Fruit fly (Drosophila melanogaster) whole organism, embryonic: ENCODE results near the gene RpS12.
A peak's percentile ranks its signal among the peaks of the same experiment; 100 is the strongest.

Experiments
- Ada2b ChIP-seq: fragments of 200-800 bp; sonication (Bioruptor generic); IDR thresholded peaks from 2 replicates; pipeline ENCODE4 v1.3.6; 2022; ENCODE audit warnings: missing biosample characterization, missing genetic modification characterization
- B-H2 ChIP-seq: fragments of 200-800 bp; sonication (Bioruptor generic); optimal IDR thresholded peaks from 2 replicates; lab custom pipeline; 2018; ENCODE audit warnings: missing biosample characterization, mild to moderate bottlenecking, missing genetic modification characterization
- C15 ChIP-seq: fragments of 200-800 bp; sonication (Bioruptor generic); IDR thresholded peaks from 3 replicates; pipeline ENCODE4 v1.3.6; 2022; ENCODE audit warnings: missing biosample characterization, missing genetic modification characterization
- CG10209 ChIP-seq: fragments of 200-800 bp; sonication (Bioruptor generic); optimal IDR thresholded peaks from 3 replicates; lab custom pipeline; 2017; ENCODE audit warnings: missing biosample characterization, mild to moderate bottlenecking, missing genetic modification characterization, missing genetic modification reagents
- CG10979 ChIP-seq: fragments of 200-800 bp; sonication (Bioruptor generic); optimal IDR thresholded peaks from 2 replicates; lab custom pipeline; 2018; ENCODE audit warnings: missing biosample characterization, mild to moderate bottlenecking, missing genetic modification characterization, moderate library complexity
- CG11723 ChIP-seq: fragments of 200-800 bp; sonication (Bioruptor generic); optimal IDR thresholded peaks from 2 replicates; lab custom pipeline; 2017; ENCODE audit warnings: missing biosample characterization, mild to moderate bottlenecking, missing genetic modification characterization
- CG13624 ChIP-seq: fragments of 200-800 bp; sonication (Bioruptor generic); optimal IDR thresholded peaks from 2 replicates; lab custom pipeline; 2016; ENCODE audit warnings: missing biosample characterization, missing genetic modification characterization
- CG14965 ChIP-seq: fragments of 200-800 bp; sonication (Bioruptor generic); optimal IDR thresholded peaks from 2 replicates; lab custom pipeline; 2016; ENCODE audit warnings: missing biosample characterization, missing genetic modification characterization, borderline replicate concordance
- CG16779 ChIP-seq: fragments of 200-800 bp; sonication (Bioruptor generic); IDR thresholded peaks from 2 replicates; pipeline ENCODE4 v1.3.6; 2022; ENCODE audit warnings: missing biosample characterization, missing genetic modification characterization
- CG17912 ChIP-seq: fragments of 200-800 bp; sonication (Bioruptor generic); optimal IDR thresholded peaks from 2 replicates; lab custom pipeline; 2018; ENCODE audit warnings: missing biosample characterization, mild to moderate bottlenecking, missing genetic modification characterization
- CG1792 ChIP-seq: fragments of 200-800 bp; sonication (Bioruptor generic); optimal IDR thresholded peaks from 2 replicates; lab custom pipeline; 2016; ENCODE audit warnings: missing biosample characterization, missing genetic modification characterization
- CG18619 ChIP-seq: fragments of 200-800 bp; sonication (Bioruptor generic); optimal IDR thresholded peaks from 3 replicates; lab custom pipeline; 2017; ENCODE audit warnings: missing biosample characterization, mild to moderate bottlenecking, missing genetic modification characterization
- CG18764 ChIP-seq: fragments of 200-800 bp; sonication (Bioruptor generic); optimal IDR thresholded peaks from 3 replicates; lab custom pipeline; 2016; ENCODE audit warnings: missing biosample characterization, missing genetic modification characterization
- CG2116 ChIP-seq: fragments of 200-800 bp; sonication (Bioruptor generic); optimal IDR thresholded peaks from 3 replicates; lab custom pipeline; 2018; ENCODE audit warnings: missing biosample characterization, mild to moderate bottlenecking, missing genetic modification characterization
- CG30431 ChIP-seq: fragments of 200-800 bp; sonication (Bioruptor generic); optimal IDR thresholded peaks from 2 replicates; lab custom pipeline; 2017; ENCODE audit warnings: missing biosample characterization, missing genetic modification characterization
- CG3163 ChIP-seq: fragments of 200-800 bp; sonication (Bioruptor generic); optimal IDR thresholded peaks from 3 replicates; lab custom pipeline; 2016; ENCODE audit warnings: missing biosample characterization, missing genetic modification characterization
- CG3847 ChIP-seq: fragments of 200-800 bp; sonication (Bioruptor generic); IDR thresholded peaks from 2 replicates; pipeline ENCODE4 v1.3.6; 2022; ENCODE audit warnings: missing biosample characterization, missing genetic modification characterization
- CG4617 ChIP-seq: fragments of 200-800 bp; sonication (Bioruptor generic); optimal IDR thresholded peaks from 3 replicates; lab custom pipeline; 2016; ENCODE audit warnings: missing biosample characterization, missing genetic modification characterization, borderline replicate concordance
- CG7839 ChIP-seq: fragments of 200-800 bp; sonication (Bioruptor generic); optimal IDR thresholded peaks from 3 replicates; lab custom pipeline; 2018; ENCODE audit warnings: missing biosample characterization, mild to moderate bottlenecking, missing genetic modification characterization, moderate library complexity
- CG9797 ChIP-seq: fragments of 200-800 bp; sonication (Bioruptor generic); optimal IDR thresholded peaks from 3 replicates; lab custom pipeline; 2018; ENCODE audit warnings: missing biosample characterization, mild to moderate bottlenecking, missing genetic modification characterization
- Deaf1 ChIP-seq: fragments of 200-800 bp; optimal IDR thresholded peaks from 3 replicates; lab custom pipeline; 2019; ENCODE audit warnings: missing biosample characterization, mild to moderate bottlenecking, missing genetic modification characterization, moderate library complexity
- Dip2 ChIP-seq: fragments of 200-800 bp; sonication (Bioruptor generic); IDR thresholded peaks from 2 replicates; pipeline ENCODE4 v1.3.6; 2022; ENCODE audit warnings: missing biosample characterization, missing genetic modification characterization
- Dref ChIP-seq: fragments of 200-800 bp; sonication (Bioruptor generic); IDR thresholded peaks from 2 replicates; pipeline ENCODE4 v1.3.6; 2022; ENCODE audit warnings: missing biosample characterization, missing genetic modification characterization
- HLHmδ ChIP-seq: fragments of 200-800 bp; sonication (Bioruptor generic); optimal IDR thresholded peaks from 2 replicates; lab custom pipeline; 2018; ENCODE audit warnings: missing biosample characterization, mild to moderate bottlenecking, missing genetic modification characterization, moderate library complexity
- Mrtf ChIP-seq: fragments of 200-800 bp; sonication (Bioruptor generic); IDR thresholded peaks from 3 replicates; pipeline ENCODE4 v1.3.6; 2022; ENCODE audit warnings: missing biosample characterization, missing genetic modification characterization
- NFAT ChIP-seq: fragments of 200-800 bp; sonication (Bioruptor generic); IDR thresholded peaks from 2 replicates; pipeline ENCODE4 v1.3.6; 2022; ENCODE audit warnings: missing biosample characterization, missing genetic modification characterization
- Neu2 ChIP-seq: fragments of 200-800 bp; sonication (Bioruptor generic); optimal IDR thresholded peaks from 3 replicates; lab custom pipeline; 2016; ENCODE audit warnings: missing biosample characterization, missing genetic modification characterization, borderline replicate concordance
- PHDP ChIP-seq: fragments of 200-800 bp; sonication (Bioruptor generic); optimal IDR thresholded peaks from 3 replicates; lab custom pipeline; 2018; ENCODE audit warnings: missing biosample characterization, mild to moderate bottlenecking, missing genetic modification characterization, moderate library complexity
- Sox100B ChIP-seq: fragments of 200-800 bp; sonication (Bioruptor generic); optimal IDR thresholded peaks from 3 replicates; lab custom pipeline; 2018; ENCODE audit warnings: missing biosample characterization, mild to moderate bottlenecking, missing genetic modification characterization
- Sry-β ChIP-seq: fragments of 200-800 bp; sonication (Bioruptor generic); optimal IDR thresholded peaks from 2 replicates; lab custom pipeline; 2018; ENCODE audit warnings: missing biosample characterization, mild to moderate bottlenecking, missing genetic modification characterization, moderate library complexity
- Ssrp ChIP-seq: fragments of 200-800 bp; sonication (Bioruptor generic); optimal IDR thresholded peaks from 2 replicates; lab custom pipeline; 2018; ENCODE audit warnings: missing biosample characterization, mild to moderate bottlenecking, missing genetic modification characterization, moderate library complexity
- ase ChIP-seq: fragments of 200-800 bp; sonication (Bioruptor generic); IDR thresholded peaks from 3 replicates; pipeline ENCODE4 v1.3.6; 2022; ENCODE audit warnings: missing biosample characterization, missing genetic modification characterization
- bab2 ChIP-seq: fragments of 200-800 bp; sonication (Bioruptor generic); optimal IDR thresholded peaks from 2 replicates; lab custom pipeline; 2016; ENCODE audit warnings: missing biosample characterization, missing genetic modification characterization
- emc ChIP-seq: fragments of 200-800 bp; sonication (Bioruptor generic); optimal IDR thresholded peaks from 2 replicates; lab custom pipeline; 2016; ENCODE audit warnings: missing biosample characterization, missing genetic modification characterization
- gcm2 ChIP-seq: fragments of 200-800 bp; sonication (Bioruptor generic); optimal IDR thresholded peaks from 2 replicates; lab custom pipeline; 2016; ENCODE audit warnings: missing biosample characterization, missing genetic modification characterization
- h ChIP-seq: fragments of >200 bp; optimal IDR thresholded peaks from 2 replicates; lab custom pipeline; 2017
- jigr1 ChIP-seq: fragments of 200-800 bp; sonication (Bioruptor generic); IDR thresholded peaks from 3 replicates; pipeline ENCODE4 v1.3.6; 2022; ENCODE audit warnings: missing biosample characterization, missing genetic modification characterization
- kay ChIP-seq: fragments of 200-800 bp; sonication (Bioruptor generic); optimal IDR thresholded peaks from 2 replicates; lab custom pipeline; 2016; ENCODE audit warnings: missing biosample characterization, missing genetic modification characterization
- kni ChIP-seq: fragments of 200-800 bp; sonication (Bioruptor generic); optimal IDR thresholded peaks from 3 replicates; lab custom pipeline; 2017; ENCODE audit warnings: mild to moderate bottlenecking, missing biosample characterization, missing genetic modification reagents, missing genetic modification characterization
- luna ChIP-seq: fragments of 200-800 bp; sonication (Bioruptor generic); optimal IDR thresholded peaks from 2 replicates; lab custom pipeline; 2016; ENCODE audit warnings: missing biosample characterization, missing genetic modification characterization
- maf-S ChIP-seq: fragments of 200-800 bp; sonication (Bioruptor generic); optimal IDR thresholded peaks from 2 replicates; lab custom pipeline; 2016; ENCODE audit warnings: missing biosample characterization, missing genetic modification characterization
- pum ChIP-seq: fragments of 200-800 bp; sonication (Bioruptor generic); optimal IDR thresholded peaks from 2 replicates; lab custom pipeline; 2016; ENCODE audit warnings: missing biosample characterization, missing genetic modification characterization
- rib ChIP-seq: fragments of 200-800 bp; sonication (Bioruptor generic); IDR thresholded peaks from 2 replicates; pipeline ENCODE4 v1.3.6; 2022; ENCODE audit warnings: missing biosample characterization, missing genetic modification characterization
- schlank ChIP-seq: fragments of 200-800 bp; sonication (Bioruptor generic); optimal IDR thresholded peaks from 2 replicates; lab custom pipeline; 2018; ENCODE audit warnings: missing biosample characterization, mild to moderate bottlenecking, missing genetic modification characterization
- sisA ChIP-seq: fragments of 200-800 bp; sonication (Bioruptor generic); IDR thresholded peaks from 2 replicates; pipeline ENCODE4 v1.3.6; 2022; ENCODE audit warnings: missing biosample characterization, missing genetic modification characterization
- slp2 ChIP-seq: fragments of 200-800 bp; sonication (Bioruptor generic); optimal IDR thresholded peaks from 2 replicates; lab custom pipeline; 2016; ENCODE audit warnings: missing biosample characterization, missing genetic modification characterization
- sob ChIP-seq: fragments of 200-800 bp; sonication (Bioruptor generic); IDR thresholded peaks from 2 replicates; pipeline ENCODE4 v1.3.6; 2022; ENCODE audit warnings: missing biosample characterization, missing genetic modification characterization
- ssp ChIP-seq: fragments of 200-800 bp; sonication (Bioruptor generic); IDR thresholded peaks from 2 replicates; pipeline ENCODE4 v1.3.6; 2022; ENCODE audit warnings: missing biosample characterization, missing genetic modification characterization
- stc ChIP-seq: fragments of 200-800 bp; sonication (Bioruptor generic); IDR thresholded peaks from 2 replicates; pipeline ENCODE4 v1.3.6; 2022; ENCODE audit warnings: missing biosample characterization, missing genetic modification characterization
- toy ChIP-seq: fragments of 200-800 bp; sonication (Bioruptor generic); IDR thresholded peaks from 2 replicates; pipeline ENCODE4 v1.3.6; 2022; ENCODE audit warnings: missing biosample characterization, missing genetic modification characterization
- tup ChIP-seq: fragments of 200-800 bp; sonication (Bioruptor generic); optimal IDR thresholded peaks from 2 replicates; lab custom pipeline; 2016; ENCODE audit warnings: missing biosample characterization, mild to moderate bottlenecking, missing genetic modification characterization, moderate library complexity

Gene RpS12

DNA sequence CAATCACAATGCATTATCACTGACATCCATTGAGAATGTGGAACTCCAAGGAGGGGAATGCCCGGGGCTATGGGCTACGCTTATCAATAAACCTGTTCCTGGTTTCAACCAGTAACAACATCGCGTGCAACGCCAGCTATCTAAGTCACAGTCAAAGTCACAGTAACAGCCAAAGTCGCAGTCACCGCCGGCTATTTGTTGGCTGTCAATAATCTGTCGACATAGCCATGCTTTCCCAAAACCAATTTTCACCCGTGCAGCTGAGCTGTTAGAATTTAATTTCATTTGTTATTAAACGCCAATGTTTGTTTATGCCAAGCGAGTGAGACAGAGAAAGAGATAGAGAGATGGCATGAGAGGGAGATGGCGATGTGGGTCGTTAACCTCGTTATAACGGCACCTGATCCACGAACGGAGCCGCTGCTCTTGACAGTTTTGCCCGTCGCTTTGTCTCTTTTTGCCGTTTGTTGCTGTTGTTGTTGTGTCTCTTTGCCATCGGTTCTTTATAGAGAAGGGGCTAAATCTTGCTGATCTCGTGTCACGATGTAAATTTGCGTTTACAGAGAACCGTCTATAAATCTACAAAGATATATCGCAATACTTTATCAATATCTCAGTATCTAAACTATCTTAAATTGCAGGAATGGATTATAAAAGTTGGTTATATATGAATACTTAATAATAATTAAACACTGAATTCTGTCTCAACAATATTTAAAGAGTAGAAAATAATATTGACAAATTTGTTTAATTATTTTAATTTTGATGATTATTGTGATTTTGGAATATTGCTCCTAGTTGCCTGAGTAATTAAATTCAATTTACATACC is 9.1 kb downstream of the RpS12 start (continued):
- TF ChIP-seq CG18619 (GFP tag; lab: Kevin White, UChicago) (no peak), CG3847 (no peak), CG1792 (GFP tag; lab: Kevin White, UChicago) (no peak), Sry-β (GFP tag; lab: Kevin White, UChicago) (peak; percentile 20), sob (GFP tag; lab: Robert Waterston, UW) (no peak), Deaf1 (tag; lab: Kevin White, UChicago) (no peak), CG11723 (no peak), CG7839 (peak; percentile 42), sisA (no peak), bab2 (GFP tag; lab: Kevin White, UChicago) (no peak), Dref (no peak), ase (GFP tag; lab: Robert Waterston, UW) (no peak), Ada2b (no peak), maf-S (GFP tag; lab: Kevin White, UChicago) (no peak), tup (GFP tag; lab: Kevin White, UChicago) (no peak), rib (GFP tag; lab: Robert Waterston, UW) (no peak), CG2116 (no peak), CG13624 (GFP tag; lab: Kevin White, UChicago) (no peak), gcm2 (GFP tag; lab: Kevin White, UChicago) (no peak), PHDP (tag; lab: Kevin White, UChicago) (no peak), CG16779 (GFP tag; lab: Robert Waterston, UW) (no peak), CG3163 (no peak), pum (GFP tag; lab: Kevin White, UChicago) (no peak), CG17912 (GFP tag; lab: Kevin White, UChicago) (no peak), schlank (no peak), CG18764 (GFP tag; lab: Kevin White, UChicago) (no peak), luna (GFP tag; lab: Kevin White, UChicago) (no peak), CG10209 (GFP tag; lab: Kevin White, UChicago) (peak; percentile 11), B-H2 (GFP tag; lab: Kevin White, UChicago) (no peak), toy (GFP tag; lab: Robert Waterston, UW) (no peak), HLHmδ (peak; percentile 63), jigr1 (GFP tag; lab: Robert Waterston, UW) (no peak), CG30431 (GFP tag; lab: Kevin White, UChicago) (no peak), CG4617 (GFP tag; lab: Kevin White, UChicago) (no peak), kni (GFP tag; lab: Kevin White, UChicago) (peak; percentile 93), emc (GFP tag; lab: Kevin White, UChicago) (no peak), CG9797 (GFP tag; lab: Kevin White, UChicago) (no peak), ssp (GFP tag; lab: Robert Waterston, UW) (no peak), Neu2 (GFP tag; lab: Kevin White, UChicago) (no peak), CG14965 (GFP tag; lab: Kevin White, UChicago) (no peak), CG10979 (tag; lab: Kevin White, UChicago) (peak; percentile 54), kay (GFP tag; lab: Kevin White, UChicago) (no peak), C15 (no peak), NFAT (GFP tag; lab: Robert Waterston, UW) (peak; percentile 31; the same call in 1 of the 2 replicates), Mrtf (no peak), Dip2 (GFP tag; lab: Robert Waterston, UW) (no peak), stc (GFP tag; lab: Robert Waterston, UW) (no peak), Ssrp (tag; lab: Kevin White, UChicago) (no peak), Sox100B (peak; percentile 18), slp2 (no peak), h (lab: Kevin White, UChicago) (no peak)
